Fruit fly (Drosophila melanogaster) whole organism, embryonic: ENCODE measurements around the gene Mco4.

Source experiments
- B-H2 ChIP-seq: fragments of 200-800 bp; sonication (Bioruptor generic); optimal IDR thresholded peaks from 2 replicates; lab custom pipeline; 2018; ENCODE audit warnings: missing biosample characterization, mild to moderate bottlenecking, missing genetic modification characterization
- CG30403 ChIP-seq: fragments of 200-800 bp; sonication (Bioruptor generic); optimal IDR thresholded peaks from 3 replicates; lab custom pipeline; 2016; ENCODE audit warnings: missing biosample characterization, missing genetic modification characterization
- CG34376 ChIP-seq: fragments of 200-800 bp; sonication (Bioruptor generic); optimal IDR thresholded peaks from 2 replicates; lab custom pipeline; 2018; ENCODE audit warnings: missing biosample characterization, mild to moderate bottlenecking, missing genetic modification characterization
- CG9817 ChIP-seq: fragments of 200-800 bp; sonication (Bioruptor generic); optimal IDR thresholded peaks from 2 replicates; lab custom pipeline; 2018; ENCODE audit warnings: missing biosample characterization, mild to moderate bottlenecking, missing genetic modification characterization, moderate library complexity
- CoRest ChIP-seq: fragments of 200-800 bp; sonication (Bioruptor generic); optimal IDR thresholded peaks from 3 replicates; lab custom pipeline; 2018; ENCODE audit warnings: missing biosample characterization, mild to moderate bottlenecking, missing genetic modification characterization, moderate library complexity
- HHEX ChIP-seq: fragments of 200-800 bp; sonication (Bioruptor generic); optimal IDR thresholded peaks from 3 replicates; lab custom pipeline; 2017; ENCODE audit warnings: missing biosample characterization, mild to moderate bottlenecking, missing genetic modification characterization, missing genetic modification reagents
- Sox102F ChIP-seq: fragments of 200-800 bp; sonication (Bioruptor generic); optimal IDR thresholded peaks from 2 replicates; lab custom pipeline; 2018; ENCODE audit warnings: missing biosample characterization, mild to moderate bottlenecking, missing genetic modification characterization, moderate library complexity
- chm ChIP-seq: fragments of 200-800 bp; sonication (Bioruptor generic); IDR thresholded peaks from 2 replicates; pipeline ENCODE4 v1.3.6; 2022; ENCODE audit warnings: missing biosample characterization, missing genetic modification characterization
- luna ChIP-seq: fragments of 200-800 bp; sonication (Bioruptor generic); optimal IDR thresholded peaks from 2 replicates; lab custom pipeline; 2016; ENCODE audit warnings: missing biosample characterization, missing genetic modification characterization

- no peak for TF ChIP-seq B-H2 (GFP tag; lab: Kevin White, UChicago)
- peak; percentile 64 for TF ChIP-seq CG9817 (tag; lab: Kevin White, UChicago)
- peak; percentile 48 for TF ChIP-seq CoRest
- peak; percentile 68 for TF ChIP-seq Sox102F (GFP tag; lab: Kevin White, UChicago)
- peak; percentile 69 for TF ChIP-seq CG30403 (GFP tag; lab: Kevin White, UChicago)
- TF ChIP-seq luna (GFP tag; lab: Kevin White, UChicago): no peak
- TF ChIP-seq HHEX: peak; percentile 5
- 0 out of 2 replicates have a peak, but pooled peaks have one; percentile 13 for TF ChIP-seq chm (GFP tag; lab: Robert Waterston, UW)
- no peak for TF ChIP-seq CG34376 (GFP tag; lab: Kevin White, UChicago)
These were observed 25.5 kb upstream of the Mco4 start for dm6 chrX:17881138-17882121.
